Worm (Caenorhabditis elegans): ENCODE data around the gene Y73F8A.12.

- TF ChIP-seq flt-1 (GFP tag; IDR thresholded peaks at IDR 0.05) = no peak
- TF ChIP-seq ztf-23 (GFP tag; IDR thresholded peaks at IDR 0.05) = no peak
- no peak for TF ChIP-seq tab-1 (GFP tag; IDR thresholded peaks at IDR 0.05)
- no peak for TF ChIP-seq klf-2 (GFP tag; conservative IDR thresholded peaks at IDR 0.05)
- TF ChIP-seq cog-1 (tag; optimal IDR thresholded peaks at IDR 0.05) = no peak
- TF ChIP-seq T22C8.4 (GFP tag; IDR thresholded peaks at IDR 0.05) = no peak
- TF ChIP-seq med-1 (GFP tag; optimal IDR thresholded peaks at IDR 0.05; ENCODE audit: insufficient read depth) = no peak
Measured at ce11 chrIV:15302151-15302550, 9.3 kb downstream of the Y73F8A.12 start, which contains the start of gene best-21.

Measured in whole organism, midembryonic.